Fruit fly (Drosophila melanogaster): ENCODE measurements around the gene Acbp3.

Gene Acbp3

DNA sequence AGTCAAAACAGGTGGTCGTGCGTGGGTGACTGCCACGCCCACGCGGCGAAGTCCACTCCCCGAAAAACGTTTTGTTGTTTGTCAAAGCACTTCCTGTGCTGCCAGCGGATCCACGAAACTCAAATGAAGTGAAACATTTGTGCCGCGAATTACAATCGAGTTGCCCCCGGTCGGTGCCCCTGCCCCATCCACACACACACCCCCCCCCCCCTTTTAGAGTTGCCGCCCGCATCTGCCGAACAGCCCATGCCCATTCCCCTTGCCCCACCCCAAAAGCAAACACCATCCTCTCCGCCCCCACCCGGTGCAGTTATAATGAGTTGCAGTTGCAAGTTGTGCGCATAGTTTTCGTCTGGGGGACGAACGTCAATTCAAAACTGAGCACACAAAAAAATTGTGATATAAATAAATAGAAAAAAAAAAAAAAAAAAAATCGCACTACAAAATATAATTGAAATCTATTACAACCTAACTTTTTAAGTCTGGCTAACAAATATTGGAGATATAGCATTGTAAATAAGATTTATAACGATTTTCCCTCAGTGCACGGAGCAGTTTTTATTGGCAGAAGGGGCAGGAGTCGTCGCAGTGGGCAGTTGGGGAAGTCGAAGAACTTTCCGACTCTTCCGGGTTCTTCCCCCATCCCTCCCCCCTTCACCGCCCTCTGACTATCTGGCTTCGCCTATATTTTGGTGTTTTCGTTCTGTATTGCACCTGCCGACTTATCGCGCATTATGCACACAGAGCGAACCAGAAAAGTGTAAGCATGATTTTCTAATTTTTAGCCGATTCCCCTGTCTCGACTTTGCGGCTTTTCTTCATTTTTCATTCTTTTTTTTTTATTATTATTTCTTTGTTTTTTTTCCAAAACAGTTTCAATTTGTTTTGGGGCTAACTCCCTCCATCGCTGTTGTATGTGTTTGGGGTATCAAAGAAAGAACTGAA, 21.1 kb downstream of the Acbp3 start (continued):
- peak; percentile 61 for TF ChIP-seq CG17359 (tag; optimal IDR thresholded peaks at IDR 0.05)
- peak; percentile 58 for TF ChIP-seq CG8924 (tag; optimal IDR thresholded peaks at IDR 0.05)
- peak; percentile 74 for TF ChIP-seq CG1602 (GFP tag; optimal IDR thresholded peaks at IDR 0.05)
- peak; percentile 66 for TF ChIP-seq HLH3B (GFP tag; IDR thresholded peaks at IDR 0.05)
- TF ChIP-seq CkIIα-i1 (GFP tag; IDR thresholded peaks at IDR 0.05): no peak
- peak; percentile 16 for TF ChIP-seq Six4 (GFP tag; optimal IDR thresholded peaks at IDR 0.05)
- TF ChIP-seq CG42726 (GFP tag; IDR thresholded peaks at IDR 0.05; ENCODE audit: partially characterized antibody): no peak
- peak; percentile 69; the same call in 2 of the 3 replicates for TF ChIP-seq CG34422 (GFP tag; IDR thresholded peaks at IDR 0.05)

DNA sequence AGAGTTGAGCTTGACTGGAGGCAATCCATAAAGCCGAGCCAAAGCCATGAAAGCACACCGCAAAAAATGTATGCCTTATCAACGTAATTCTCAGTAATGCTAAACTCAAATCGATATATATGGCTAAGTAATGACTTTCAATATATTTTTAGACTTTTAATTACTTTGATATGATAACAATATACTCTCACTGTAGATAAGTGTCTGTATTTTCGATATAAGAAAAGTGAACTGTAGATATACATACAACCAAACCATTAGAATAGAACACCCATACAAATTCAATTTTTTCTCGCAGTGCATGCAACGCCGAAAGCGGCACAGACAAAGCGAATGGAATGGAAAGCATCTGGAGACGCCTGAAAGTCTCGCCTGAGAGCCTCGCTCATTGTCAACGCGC, 23.0 kb downstream of the Acbp3 start:
- TF ChIP-seq CG1832 (GFP tag; optimal IDR thresholded peaks at IDR 0.05): no peak
- TF ChIP-seq Hr3 (GFP tag; optimal IDR thresholded peaks at IDR 0.05): no peak
- no peak for TF ChIP-seq gsb-n (tag; optimal IDR thresholded peaks at IDR 0.05)
- TF ChIP-seq CG7745 (tag; optimal IDR thresholded peaks at IDR 0.05): no peak
- TF ChIP-seq MTF-1 (GFP tag; optimal IDR thresholded peaks at IDR 0.05; ENCODE audit: borderline replicate concordance): no peak
- peak in 1 of 2 experiments; percentile 28 for TF ChIP-seq Hr51 (GFP tag; optimal IDR thresholded peaks at IDR 0.05)
- no peak for TF ChIP-seq hkb (optimal IDR thresholded peaks at IDR 0.05)
- TF ChIP-seq hkb (GFP tag; IDR thresholded peaks at IDR 0.05): no peak
- no peak for TF ChIP-seq CG4617 (GFP tag; optimal IDR thresholded peaks at IDR 0.05; ENCODE audit: borderline replicate concordance)
- no peak for TF ChIP-seq bowl (GFP tag; IDR thresholded peaks at IDR 0.05)
- no peak for TF ChIP-seq CG1529 (GFP tag; optimal IDR thresholded peaks at IDR 0.05)
- no peak for TF ChIP-seq TFAM (GFP tag; optimal IDR thresholded peaks at IDR 0.05)
- no peak for TF ChIP-seq CG8359 (GFP tag; optimal IDR thresholded peaks at IDR 0.05; ENCODE audit: borderline replicate concordance)
- no peak for TF ChIP-seq CG2889 (GFP tag; IDR thresholded peaks at IDR 0.05)
- no peak for TF ChIP-seq CG7372 (GFP tag; IDR thresholded peaks at IDR 0.05)
- peak; percentile 9 for TF ChIP-seq CG13424 (tag; optimal IDR thresholded peaks at IDR 0.05)
- peak; percentile 8 for TF ChIP-seq az2 (GFP tag; optimal IDR thresholded peaks at IDR 0.05)
- TF ChIP-seq CG4360 (GFP tag; IDR thresholded peaks at IDR 0.05): no peak
- TF ChIP-seq BtbVII (GFP tag; optimal IDR thresholded peaks at IDR 0.05): no peak
- no peak for TF ChIP-seq D19B (GFP tag; optimal IDR thresholded peaks at IDR 0.05)
- TF ChIP-seq gcm (GFP tag; optimal IDR thresholded peaks at IDR 0.05): no peak
- TF ChIP-seq Kr (GFP tag; optimal IDR thresholded peaks at IDR 0.05): no peak
- no peak for TF ChIP-seq seq (GFP tag; IDR thresholded peaks at IDR 0.05)
- no peak for TF ChIP-seq gro (GFP tag; optimal IDR thresholded peaks at IDR 0.05)
- no peak for TF ChIP-seq Mrtf (GFP tag; IDR thresholded peaks at IDR 0.05)
- TF ChIP-seq CG18764 (GFP tag; optimal IDR thresholded peaks at IDR 0.05): no peak
- TF ChIP-seq sens (GFP tag): peak; percentile 76
- no peak for TF ChIP-seq vnd (GFP tag; IDR thresholded peaks at IDR 0.05; ENCODE audit: partially characterized antibody)
- no peak for TF ChIP-seq da (GFP tag; optimal IDR thresholded peaks at IDR 0.05)
- no peak for TF ChIP-seq slbo (GFP tag; IDR thresholded peaks at IDR 0.05)
- TF ChIP-seq CG11723 (GFP tag; optimal IDR thresholded peaks at IDR 0.05): no peak
- no peak for TF ChIP-seq Atf-2 (GFP tag; optimal IDR thresholded peaks at IDR 0.05)
- peak; percentile 8 to 30 for TF ChIP-seq bsh (GFP tag; optimal IDR thresholded peaks at IDR 0.05)
- no peak for TF ChIP-seq Dad (GFP tag; optimal IDR thresholded peaks at IDR 0.05)
- no peak for TF ChIP-seq pho (GFP tag; optimal IDR thresholded peaks at IDR 0.05)
- TF ChIP-seq bab2 (GFP tag; optimal IDR thresholded peaks at IDR 0.05): no peak
- peak; percentile 23 for TF ChIP-seq phol (tag; optimal IDR thresholded peaks at IDR 0.05)
- TF ChIP-seq Ssrp (tag; optimal IDR thresholded peaks at IDR 0.05): no peak
- TF ChIP-seq CG17361 (GFP tag; IDR thresholded peaks at IDR 0.05): 0 out of 3 replicates have a peak, but pooled peaks have one; percentile 24
- no peak for TF ChIP-seq HHEX (GFP tag; optimal IDR thresholded peaks at IDR 0.05)

All from whole organism, embryonic.